Worm (Caenorhabditis elegans): Measurements from ENCODE around the gene cept-2.

The cept-2 gene

ce11 chrV:14324502-14325467 is 22.8 kb upstream of the cept-2 start, which contains the start of the genes F47B8.4 and F47B8.18:
F47B8.4 (minus strand) TSS chrV:14324673.
F47B8.18 (minus strand) TSS chrV:14325464.
- no peak for TF ChIP-seq B0310.2 (tag; optimal IDR thresholded peaks at IDR 0.05)
- TF ChIP-seq aly-1 (tag; optimal IDR thresholded peaks at IDR 0.05), result peak; percentile 26

ce11 chrV:14327776-14328175 is 19.8 kb upstream of the cept-2 start, which contains the start of gene F47B8.5:
F47B8.5 (minus strand) TSS chrV:14327876.
- TF ChIP-seq ceh-13 (GFP tag; optimal IDR thresholded peaks at IDR 0.05) (no peak), tbx-11 (GFP tag; IDR thresholded peaks at IDR 0.05) (no peak), B0310.2 (tag; optimal IDR thresholded peaks at IDR 0.05) (no peak), pes-1 (GFP tag; IDR thresholded peaks at IDR 0.05) (no peak), F13C5.2 (tag; optimal IDR thresholded peaks at IDR 0.05) (no peak), sea-1 (GFP tag; conservative IDR thresholded peaks at IDR 0.05) (no peak), aly-1 (tag; optimal IDR thresholded peaks at IDR 0.05) (no peak), hmbx-1 (tag; optimal IDR thresholded peaks at IDR 0.05) (no peak), flt-1 (GFP tag; IDR thresholded peaks at IDR 0.05) (no peak), hmg-4 (GFP tag; optimal IDR thresholded peaks at IDR 0.05) (no peak), hnd-1 (tag; optimal IDR thresholded peaks at IDR 0.05) (no peak), scrt-1 (GFP tag; IDR thresholded peaks at IDR 0.05) (no peak), tra-4 (tag; optimal IDR thresholded peaks at IDR 0.05) (no peak), ets-7 (tag; optimal IDR thresholded peaks at IDR 0.05) (no peak), ama-1 (optimal IDR thresholded peaks at IDR 0.05) (no peak)

ce11 chrV:14328806-14329205 is 18.8 kb upstream of the cept-2 start, which contains the start of gene pepm-1:
pepm-1 (plus strand) TSS chrV:14329106.
- TF ChIP-seq ceh-13 (GFP tag; optimal IDR thresholded peaks at IDR 0.05), result no peak
- TF ChIP-seq tra-4 (tag; optimal IDR thresholded peaks at IDR 0.05), result no peak
- no peak for TF ChIP-seq flt-1 (GFP tag; IDR thresholded peaks at IDR 0.05)
- TF ChIP-seq F13C5.2 (tag; optimal IDR thresholded peaks at IDR 0.05), result no peak
- no peak for TF ChIP-seq pes-1 (GFP tag; IDR thresholded peaks at IDR 0.05)
- TF ChIP-seq hmg-4 (GFP tag; optimal IDR thresholded peaks at IDR 0.05), result no peak
- TF ChIP-seq hnd-1 (tag; optimal IDR thresholded peaks at IDR 0.05), result no peak
- TF ChIP-seq scrt-1 (GFP tag; IDR thresholded peaks at IDR 0.05), result no peak

- TF ChIP-seq scrt-1 (GFP tag; IDR thresholded peaks at IDR 0.05), result no peak
- TF ChIP-seq sea-1 (GFP tag; conservative IDR thresholded peaks at IDR 0.05), result no peak
- TF ChIP-seq ama-1 (optimal IDR thresholded peaks at IDR 0.05), result no peak
- TF ChIP-seq hmbx-1 (tag; optimal IDR thresholded peaks at IDR 0.05), result no peak
- TF ChIP-seq B0310.2 (tag; optimal IDR thresholded peaks at IDR 0.05), result no peak
- TF ChIP-seq tbx-11 (GFP tag; IDR thresholded peaks at IDR 0.05), result no peak
- no peak for TF ChIP-seq tra-4 (tag; optimal IDR thresholded peaks at IDR 0.05)
- TF ChIP-seq F13C5.2 (tag; optimal IDR thresholded peaks at IDR 0.05), result no peak
- TF ChIP-seq ceh-36 (tag; optimal IDR thresholded peaks at IDR 0.05), result no peak
- no peak for TF ChIP-seq ceh-13 (GFP tag; optimal IDR thresholded peaks at IDR 0.05)
- TF ChIP-seq tbx-37 (GFP tag; conservative IDR thresholded peaks at IDR 0.05), result no peak
- TF ChIP-seq aly-1 (tag; optimal IDR thresholded peaks at IDR 0.05), result no peak
Measured at ce11 chrV:14331477-14331876, 16.1 kb upstream of the cept-2 start, which contains the start of gene F47B8.8. F47B8.8 (plus strand) TSS chrV:14331733.

ce11 chrV:14333116-14333515 is 14.4 kb upstream of the cept-2 start, which contains the start of gene srm-4:
srm-4 (plus strand) TSS chrV:14333416.
- TF ChIP-seq tra-4 (tag; optimal IDR thresholded peaks at IDR 0.05) (no peak), aly-1 (tag; optimal IDR thresholded peaks at IDR 0.05) (no peak), ceh-36 (tag; optimal IDR thresholded peaks at IDR 0.05) (no peak), sea-1 (GFP tag; conservative IDR thresholded peaks at IDR 0.05) (no peak)

- TF ChIP-seq ets-7 (tag; optimal IDR thresholded peaks at IDR 0.05), result no peak
- TF ChIP-seq ceh-13 (GFP tag; optimal IDR thresholded peaks at IDR 0.05), result no peak
- no peak for TF ChIP-seq ceh-36 (tag; optimal IDR thresholded peaks at IDR 0.05)
- no peak for TF ChIP-seq flt-1 (GFP tag; IDR thresholded peaks at IDR 0.05)
Measured at ce11 chrV:14334901-14335300, 12.7 kb upstream of the cept-2 start, which contains the start of gene srm-5. srm-5 (plus strand) TSS chrV:14335201.

ce11 chrV:14336655-14337054 is 10.9 kb upstream of the cept-2 start, which contains the start of gene srm-6:
srm-6 (plus strand) TSS chrV:14336955.
- no peak for TF ChIP-seq tra-4 (tag; optimal IDR thresholded peaks at IDR 0.05)
- TF ChIP-seq scrt-1 (GFP tag; IDR thresholded peaks at IDR 0.05), result no peak
- TF ChIP-seq tbx-11 (GFP tag; IDR thresholded peaks at IDR 0.05), result no peak
- TF ChIP-seq aly-1 (tag; optimal IDR thresholded peaks at IDR 0.05), result no peak
- no peak for TF ChIP-seq hmg-4 (GFP tag; optimal IDR thresholded peaks at IDR 0.05)
- no peak for TF ChIP-seq pes-1 (GFP tag; IDR thresholded peaks at IDR 0.05)
- TF ChIP-seq ceh-13 (GFP tag; optimal IDR thresholded peaks at IDR 0.05), result no peak
- no peak for TF ChIP-seq ets-7 (tag; optimal IDR thresholded peaks at IDR 0.05)
- TF ChIP-seq hnd-1 (tag; optimal IDR thresholded peaks at IDR 0.05), result no peak
- no peak for TF ChIP-seq sea-1 (GFP tag; conservative IDR thresholded peaks at IDR 0.05)
- no peak for TF ChIP-seq B0310.2 (tag; optimal IDR thresholded peaks at IDR 0.05)
- TF ChIP-seq flt-1 (GFP tag; IDR thresholded peaks at IDR 0.05), result no peak
- TF ChIP-seq F13C5.2 (tag; optimal IDR thresholded peaks at IDR 0.05), result no peak
- TF ChIP-seq ceh-36 (tag; optimal IDR thresholded peaks at IDR 0.05), result no peak

ce11 chrV:14341672-14342071 is 5.9 kb upstream of the cept-2 start, which contains the start of gene F47B8.10:
F47B8.10 (plus strand) TSS chrV:14341972.
- no peak for TF ChIP-seq hmg-4 (GFP tag; optimal IDR thresholded peaks at IDR 0.05)
- no peak for TF ChIP-seq aly-1 (tag; optimal IDR thresholded peaks at IDR 0.05)
- TF ChIP-seq hmbx-1 (tag; optimal IDR thresholded peaks at IDR 0.05), result no peak
- no peak for TF ChIP-seq tbx-11 (GFP tag; IDR thresholded peaks at IDR 0.05)
- no peak for TF ChIP-seq ceh-13 (GFP tag; optimal IDR thresholded peaks at IDR 0.05)
- no peak for TF ChIP-seq ceh-36 (tag; optimal IDR thresholded peaks at IDR 0.05)
- no peak for TF ChIP-seq ama-1 (optimal IDR thresholded peaks at IDR 0.05)
- no peak for TF ChIP-seq hnd-1 (tag; optimal IDR thresholded peaks at IDR 0.05)
- no peak for TF ChIP-seq pes-1 (GFP tag; IDR thresholded peaks at IDR 0.05)
- TF ChIP-seq flt-1 (GFP tag; IDR thresholded peaks at IDR 0.05), result no peak
- no peak for TF ChIP-seq tra-4 (tag; optimal IDR thresholded peaks at IDR 0.05)
- TF ChIP-seq B0310.2 (tag; optimal IDR thresholded peaks at IDR 0.05), result no peak
- no peak for TF ChIP-seq scrt-1 (GFP tag; IDR thresholded peaks at IDR 0.05)
- TF ChIP-seq F13C5.2 (tag; optimal IDR thresholded peaks at IDR 0.05), result no peak
